Worm (Caenorhabditis elegans) whole organism, young adult: ENCODE results near the gene T23G7.3.

Experiments
- F57A8.1 ChIP-seq: fragments of 200-800 bp; sonication (Bioruptor generic); optimal IDR thresholded peaks from 2 replicates; lab custom pipeline; 2018; ENCODE audit warnings: mild to moderate bottlenecking, missing genetic modification characterization, moderate library complexity, missing compliant biosample characterization
- ccch-3 ChIP-seq: fragments of 200-800 bp; sonication (Bioruptor generic); optimal IDR thresholded peaks from 2 replicates; lab custom pipeline; 2018; ENCODE audit warnings: mild to moderate bottlenecking, missing genetic modification characterization, missing compliant biosample characterization
- egl-44 ChIP-seq: fragments of 200-800 bp; sonication (Bioruptor generic); IDR thresholded peaks from 2 replicates; pipeline ENCODE4 v1.3.6; 2022; ENCODE audit warnings: missing genetic modification reagents, missing genetic modification characterization, missing compliant biosample characterization
- lsl-1 ChIP-seq: fragments of 200-800 bp; sonication (Bioruptor generic); optimal IDR thresholded peaks from 2 replicates; lab custom pipeline; 2018; ENCODE audit warnings: mild to moderate bottlenecking, missing genetic modification characterization, moderate library complexity, missing compliant biosample characterization
- tbp1 ChIP-seq: fragments of 200-800 bp; sonication (Bioruptor generic); optimal IDR thresholded peaks from 2 replicates; lab custom pipeline; 2018; ENCODE audit warnings: mild to moderate bottlenecking, missing genetic modification characterization, missing compliant biosample characterization

ce11 chrII:9160197-9160806, 7.3 kb downstream of the T23G7.3 start:
- no peak for TF ChIP-seq egl-44
- no peak for TF ChIP-seq lsl-1 (GFP tag; lab: Kevin White, UChicago)
- no peak for TF ChIP-seq ccch-3
- TF ChIP-seq F57A8.1 (GFP tag; lab: Kevin White, UChicago) = no peak
- TF ChIP-seq tbp1 (GFP tag; lab: Kevin White, UChicago) = no peak
